Worm (Caenorhabditis elegans) whole organism, midembryonic: Measurements from ENCODE around the gene srx-118.

Source experiments
- T22C8.4 ChIP-seq: fragments of 200-800 bp; sonication (Bioruptor generic); IDR thresholded peaks from 2 replicates; pipeline ENCODE4 v1.3.6; 2022; ENCODE audit warnings: missing genetic modification characterization, missing compliant biosample characterization
- cog-1 ChIP-seq: sonication (generic microtip); optimal IDR thresholded peaks from 2 replicates; lab custom pipeline; 2016; ENCODE audit warnings: missing genetic modification characterization, missing compliant biosample characterization
- flt-1 ChIP-seq: fragments of 200-800 bp; sonication (Bioruptor generic); IDR thresholded peaks from 2 replicates; pipeline ENCODE4 v1.3.6; 2022; ENCODE audit warnings: missing genetic modification characterization, missing compliant biosample characterization
- klf-2 ChIP-seq: fragments of 200-800 bp; sonication (Bioruptor generic); conservative IDR thresholded peaks from 2 replicates; pipeline ENCODE4 v1.3.6; 2022; ENCODE audit warnings: missing genetic modification reagents, missing genetic modification characterization, missing compliant biosample characterization
- med-1 ChIP-seq: sonication (generic microtip); optimal IDR thresholded peaks from 2 replicates; lab custom pipeline; 2017; ENCODE audit warnings: missing genetic modification characterization, mild to moderate bottlenecking, missing compliant biosample characterization, antibody characterized with exemption, missing genetic modification reagents; ENCODE audit not compliant: insufficient read depth
- ref-1 ChIP-seq: fragments of 200-800 bp; sonication (Bioruptor generic); conservative IDR thresholded peaks from 2 replicates; pipeline ENCODE4 v1.3.6; 2022; ENCODE audit warnings: missing genetic modification reagents, missing genetic modification characterization, missing compliant biosample characterization
- tab-1 ChIP-seq: fragments of 200-800 bp; sonication (Bioruptor generic); IDR thresholded peaks from 2 replicates; pipeline ENCODE4 v1.3.6; 2022; ENCODE audit warnings: missing genetic modification characterization, missing compliant biosample characterization
- ztf-23 ChIP-seq: fragments of 200-800 bp; sonication (Bioruptor generic); IDR thresholded peaks from 2 replicates; pipeline ENCODE4 v1.3.6; 2022; ENCODE audit warnings: missing genetic modification reagents, missing genetic modification characterization, missing compliant biosample characterization
- ztf-29 ChIP-seq: fragments of 200-800 bp; sonication (Bioruptor generic); IDR thresholded peaks from 2 replicates; pipeline ENCODE4 v1.3.6; 2022; ENCODE audit warnings: missing genetic modification reagents, missing genetic modification characterization, missing compliant biosample characterization

DNA sequence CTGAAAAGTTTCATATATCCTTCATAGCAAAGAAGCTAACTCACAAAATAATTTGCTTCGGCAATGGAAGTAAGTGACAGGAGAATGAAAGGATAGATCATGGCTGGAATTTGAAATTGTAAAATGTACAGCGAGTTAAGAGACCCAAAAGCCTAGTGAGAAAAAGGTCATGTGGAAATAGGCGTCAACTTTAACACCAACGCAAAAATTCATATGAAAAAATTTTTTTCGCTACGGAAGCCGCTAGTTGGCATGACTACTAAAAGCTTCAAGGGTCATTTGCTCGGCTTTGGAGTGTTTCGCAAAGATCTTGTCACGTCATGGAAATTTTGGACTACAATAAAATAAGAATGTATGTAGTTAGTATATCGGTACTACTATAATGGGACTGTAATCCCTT, 44.9 kb downstream of the srx-118 start, which contains the start of gene Y38E10A.1:
- no peak for TF ChIP-seq T22C8.4 (GFP tag; lab: Robert Waterston, UW)
- TF ChIP-seq flt-1: no peak
- no peak for TF ChIP-seq med-1 (GFP tag; lab: Kevin White, UChicago)
- TF ChIP-seq ref-1: no peak
- no peak for TF ChIP-seq ztf-23 (GFP tag; lab: Robert Waterston, UW)
- no peak for TF ChIP-seq ztf-29 (GFP tag; lab: Robert Waterston, UW)
- TF ChIP-seq tab-1 (GFP tag; lab: Robert Waterston, UW): no peak
- TF ChIP-seq klf-2: no peak
- no peak for TF ChIP-seq cog-1
